Worm (Caenorhabditis elegans): ENCODE results near the gene ubl-1.

ubl-1 gene

DNA sequence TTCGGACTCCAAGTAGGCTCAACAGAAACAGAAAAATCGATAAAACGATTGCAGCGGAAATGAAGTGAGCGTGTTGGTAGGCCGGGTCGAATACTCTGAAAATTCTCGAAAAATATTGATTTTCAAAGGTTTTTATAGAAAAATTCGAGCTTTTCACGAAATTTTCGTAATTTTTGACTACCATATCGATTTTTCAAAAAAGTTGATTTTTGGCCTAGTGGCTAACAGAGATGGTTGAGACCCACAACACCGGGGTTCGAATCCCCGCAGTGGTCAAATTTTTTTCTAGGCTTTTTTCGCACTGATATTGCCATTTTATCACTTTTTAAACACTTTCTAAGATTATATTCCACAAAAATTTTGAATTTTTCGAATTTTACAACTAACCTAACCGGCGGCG, 40.7 kb downstream of the ubl-1 start:
- TF ChIP-seq T26A8.4 (GFP tag; IDR thresholded peaks at IDR 0.05) (no peak), egl-43 (GFP tag; IDR thresholded peaks at IDR 0.05) (no peak), ceh-32 (tag; optimal IDR thresholded peaks at IDR 0.05; ENCODE audit: poor library complexity) (no peak), mxl-3 (GFP tag; optimal IDR thresholded peaks at IDR 0.05) (no peak), ceh-20 (GFP tag; IDR thresholded peaks at IDR 0.05) (no peak), ZK337.2 (GFP tag; IDR thresholded peaks at IDR 0.05) (no peak), nhr-111 (GFP tag; optimal IDR thresholded peaks at IDR 0.05) (no peak), Y105C5A.15 (GFP tag; IDR thresholded peaks at IDR 0.05) (no peak), unc-39 (tag; optimal IDR thresholded peaks at IDR 0.05) (no peak), ceh-82 (tag; optimal IDR thresholded peaks at IDR 0.05) (no peak), daf-19 (GFP tag; conservative IDR thresholded peaks at IDR 0.05) (no peak), nhr-25 (tag; optimal IDR thresholded peaks at IDR 0.05; ENCODE audit: borderline replicate concordance, insufficient read depth) (no peak), lin-29 (GFP tag; IDR thresholded peaks at IDR 0.05) (no peak)

DNA sequence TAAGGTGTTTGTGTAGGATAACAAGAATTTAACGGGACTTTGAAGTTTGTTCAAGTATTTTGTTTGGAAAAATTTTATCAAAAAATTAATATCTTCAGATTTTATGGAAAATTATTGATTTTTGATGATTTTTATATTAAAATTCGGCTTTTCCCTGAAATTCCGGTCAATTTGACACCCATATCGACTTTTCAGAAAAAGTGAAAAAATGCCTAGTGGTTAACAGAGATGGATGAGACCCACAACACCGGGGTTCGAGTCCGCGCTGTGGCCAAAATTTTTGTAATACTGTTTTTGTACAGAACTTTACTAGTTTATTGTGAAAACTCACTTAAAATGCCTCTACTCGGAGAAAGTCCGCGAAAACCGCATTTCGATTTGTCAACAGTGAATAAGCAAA, 41.5 kb downstream of the ubl-1 start:
- TF ChIP-seq lin-38 (GFP tag; IDR thresholded peaks at IDR 0.05): peak; percentile 30; the same call in 1 of the 2 replicates
- TF ChIP-seq cey-2 (tag; optimal IDR thresholded peaks at IDR 0.05; ENCODE audit: borderline replicate concordance, insufficient read depth): no peak
- TF ChIP-seq lim-7 (GFP tag; IDR thresholded peaks at IDR 0.05): 0 out of 2 replicates have a peak, but pooled peaks have one; percentile 29

DNA sequence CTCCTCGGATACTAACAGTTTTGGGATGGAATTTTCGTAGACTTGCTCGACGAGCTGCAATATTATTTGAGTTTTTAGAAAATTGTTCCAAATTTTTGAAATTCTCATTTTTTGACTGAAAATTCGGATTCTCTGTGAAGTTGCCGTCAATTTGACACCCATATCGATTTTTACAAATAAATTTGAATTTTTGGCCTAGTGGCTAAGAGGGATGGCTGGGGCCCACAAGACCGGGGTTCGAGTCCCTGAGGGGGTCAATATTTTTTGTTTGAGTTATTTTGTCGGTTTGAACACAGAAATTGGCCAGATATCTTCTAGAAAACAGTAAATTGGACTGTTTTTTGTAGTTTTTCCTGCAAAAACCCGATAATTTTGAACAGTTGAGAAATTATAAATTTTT, 42.5 kb downstream of the ubl-1 start:
- TF ChIP-seq ctbp-1 (GFP tag; IDR thresholded peaks at IDR 0.05) (no peak), Y5F2A.4 (GFP tag; optimal IDR thresholded peaks at IDR 0.05) (no peak), sdz-12 (GFP tag; optimal IDR thresholded peaks at IDR 0.05) (no peak), F26F4.8 (GFP tag; conservative IDR thresholded peaks at IDR 0.05) (no peak), hmg-1.1 (GFP tag; IDR thresholded peaks at IDR 0.05) (no peak), ZK546.5 (tag; optimal IDR thresholded peaks at IDR 0.05) (no peak), nhr-237 (tag; optimal IDR thresholded peaks at IDR 0.05) (no peak), php-3 (GFP tag; IDR thresholded peaks at IDR 0.05) (no peak), dmd-9 (GFP tag; IDR thresholded peaks at IDR 0.05) (no peak), nhr-42 (GFP tag; IDR thresholded peaks at IDR 0.05) (no peak)

DNA sequence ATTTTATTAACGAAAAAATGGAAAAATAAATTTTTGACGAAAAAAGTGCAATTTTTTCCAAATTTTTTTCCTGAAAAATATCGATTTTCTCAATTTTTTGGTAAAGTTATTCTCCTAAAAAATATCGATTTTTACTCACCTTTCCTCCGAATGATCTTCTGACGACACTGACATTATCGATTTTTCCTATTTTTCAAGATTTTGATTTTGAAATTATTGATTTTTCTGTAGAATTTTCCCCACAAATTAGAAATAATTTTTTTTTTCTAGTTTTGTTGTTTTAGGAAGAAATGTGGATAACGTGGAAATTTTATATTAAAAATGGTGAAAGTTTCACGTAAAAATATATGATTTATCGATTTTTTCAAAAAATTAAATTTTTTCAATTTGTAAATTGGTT, 43.4 kb downstream of the ubl-1 start:
- TF ChIP-seq mxl-3 (GFP tag; optimal IDR thresholded peaks at IDR 0.05) (no peak), dmd-9 (GFP tag; IDR thresholded peaks at IDR 0.05) (no peak), lin-13 (GFP tag; optimal IDR thresholded peaks at IDR 0.05) (no peak), ceh-28 (tag; optimal IDR thresholded peaks at IDR 0.05) (peak; percentile 89)

DNA sequence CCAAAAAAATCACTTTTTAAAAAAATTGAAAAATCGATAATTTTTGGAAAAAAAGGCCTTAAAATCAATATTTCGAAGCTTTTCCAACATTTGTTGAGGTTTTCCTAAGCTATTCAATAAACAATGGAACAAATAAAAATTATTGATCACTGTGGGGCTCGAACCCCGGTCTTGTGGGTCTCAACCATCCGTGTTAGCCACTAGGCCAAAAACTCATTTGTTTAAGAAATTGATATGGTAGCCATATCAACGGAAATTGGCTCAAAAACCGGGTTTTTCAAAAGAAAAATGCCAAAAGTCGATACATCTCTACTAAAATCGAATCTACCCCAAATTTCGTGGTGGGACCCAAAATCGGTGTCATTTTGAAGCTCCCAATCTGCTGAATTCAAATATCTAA, 43.9 kb downstream of the ubl-1 start:
- no peak for TF ChIP-seq nhr-102 (tag; optimal IDR thresholded peaks at IDR 0.05)
- no peak for TF ChIP-seq ZK546.5 (tag; optimal IDR thresholded peaks at IDR 0.05)
- TF ChIP-seq mxl-2 (GFP tag; conservative IDR thresholded peaks at IDR 0.05): no peak
- no peak for TF ChIP-seq nhr-77 (tag; optimal IDR thresholded peaks at IDR 0.05)
- no peak for TF ChIP-seq zag-1 (tag; optimal IDR thresholded peaks at IDR 0.05)
- no peak for TF ChIP-seq tag-97 (GFP tag; IDR thresholded peaks at IDR 0.05)
- TF ChIP-seq nhr-48 (tag; optimal IDR thresholded peaks at IDR 0.05): peak; percentile 22
- TF ChIP-seq hlh-11 (tag; optimal IDR thresholded peaks at IDR 0.05): no peak
- no peak for TF ChIP-seq saeg-2 (GFP tag; IDR thresholded peaks at IDR 0.05)
- TF ChIP-seq ceh-44 (GFP tag; IDR thresholded peaks at IDR 0.05): no peak
- no peak for TF ChIP-seq ceh-20 (GFP tag; IDR thresholded peaks at IDR 0.05)
- TF ChIP-seq nhr-41 (GFP tag; IDR thresholded peaks at IDR 0.05): no peak
- TF ChIP-seq zip-2 (tag; optimal IDR thresholded peaks at IDR 0.05): no peak
- TF ChIP-seq ceh-28 (tag; optimal IDR thresholded peaks at IDR 0.05): no peak
- no peak for TF ChIP-seq unc-39 (tag; optimal IDR thresholded peaks at IDR 0.05)
- TF ChIP-seq daf-16 (GFP tag; optimal IDR thresholded peaks at IDR 0.05): no peak
- TF ChIP-seq daf-16 (tag; optimal IDR thresholded peaks at IDR 0.05): peak; percentile 25
- TF ChIP-seq hlh-30 (tag; optimal IDR thresholded peaks at IDR 0.05; ENCODE audit: insufficient read depth): no peak
- TF ChIP-seq vab-7 (GFP tag; IDR thresholded peaks at IDR 0.05): peak; percentile 66; the same call in 1 of the 2 replicates
- no peak for TF ChIP-seq unc-62 (GFP tag; optimal IDR thresholded peaks at IDR 0.05 in 1 of 2)
- TF ChIP-seq unc-62 (tag; optimal IDR thresholded peaks at IDR 0.05): no peak
- no peak for TF ChIP-seq rbr-2 (tag; optimal IDR thresholded peaks at IDR 0.05)

Data from whole organism, L4 larva.